Fruit fly (Drosophila melanogaster) whole organism, embryonic: ENCODE results near the gene CG44838.
A peak's percentile ranks its signal among the peaks of the same experiment; 100 is the strongest.

Source experiments
- Adf1 ChIP-seq: fragments of 200-800 bp; sonication (Bioruptor generic); IDR thresholded peaks from 2 replicates; pipeline ENCODE4 v1.3.6; 2022; ENCODE audit warnings: missing biosample characterization, missing genetic modification characterization
- Atf3 ChIP-seq: fragments of 200-800 bp; sonication (Bioruptor generic); optimal IDR thresholded peaks from 3 replicates; lab custom pipeline; 2016; ENCODE audit warnings: missing biosample characterization, missing genetic modification characterization
- B-H1 ChIP-seq: fragments of 200-800 bp; sonication (Bioruptor generic); IDR thresholded peaks from 3 replicates; pipeline ENCODE4 v1.3.6; 2022; ENCODE audit warnings: missing biosample characterization, missing genetic modification characterization
- CG10267 ChIP-seq: fragments of 200-800 bp; sonication (Bioruptor generic); optimal IDR thresholded peaks from 2 replicates; lab custom pipeline; 2018; ENCODE audit warnings: missing biosample characterization, mild to moderate bottlenecking, missing genetic modification characterization, moderate library complexity
- CG10462 ChIP-seq: fragments of 200-800 bp; sonication (Bioruptor generic); optimal IDR thresholded peaks from 2 replicates; lab custom pipeline; 2016; ENCODE audit warnings: missing biosample characterization, missing genetic modification characterization
- CG11093 ChIP-seq: fragments of 200-800 bp; sonication (Bioruptor generic); IDR thresholded peaks from 3 replicates; pipeline ENCODE4 v1.3.6; 2022; ENCODE audit warnings: missing biosample characterization, missing genetic modification characterization
- CG11247 ChIP-seq: fragments of 200-800 bp; sonication (Bioruptor generic); IDR thresholded peaks from 2 replicates; pipeline ENCODE4 v1.3.6; 2022; ENCODE audit warnings: missing biosample characterization, missing genetic modification characterization
- CG11504 ChIP-seq: fragments of 200-800 bp; sonication (Bioruptor generic); optimal IDR thresholded peaks from 3 replicates; lab custom pipeline; 2019; ENCODE audit warnings: missing biosample characterization, mild to moderate bottlenecking, missing genetic modification characterization, moderate library complexity
- CG11695 ChIP-seq: fragments of 200-800 bp; sonication (Bioruptor generic); IDR thresholded peaks from 3 replicates; pipeline ENCODE4 v1.3.6; 2022; ENCODE audit warnings: missing biosample characterization, missing genetic modification characterization
- CG1233 ChIP-seq: fragments of 200-800 bp; sonication (Bioruptor generic); optimal IDR thresholded peaks from 4 replicates; lab custom pipeline; 2018; ENCODE audit warnings: missing biosample characterization, mild to moderate bottlenecking, missing genetic modification characterization
- CG12942 ChIP-seq: fragments of 200-800 bp; sonication (Bioruptor generic); optimal IDR thresholded peaks from 3 replicates; lab custom pipeline; 2016; ENCODE audit warnings: missing biosample characterization, missing genetic modification characterization
- CG14667 ChIP-seq: fragments of 200-800 bp; sonication (Bioruptor generic); IDR thresholded peaks from 2 replicates; pipeline ENCODE4 v1.3.6; 2022; ENCODE audit warnings: missing biosample characterization, missing genetic modification characterization
- CG14965 ChIP-seq: fragments of 200-800 bp; sonication (Bioruptor generic); optimal IDR thresholded peaks from 2 replicates; lab custom pipeline; 2016; ENCODE audit warnings: missing biosample characterization, missing genetic modification characterization, borderline replicate concordance
- CG2202 ChIP-seq: fragments of 200-800 bp; sonication (Bioruptor generic); optimal IDR thresholded peaks from 2 replicates; lab custom pipeline; 2018; ENCODE audit warnings: missing biosample characterization, mild to moderate bottlenecking, missing genetic modification characterization
- CG34422 ChIP-seq: fragments of 200-800 bp; sonication (Bioruptor generic); IDR thresholded peaks from 3 replicates; pipeline ENCODE4 v1.3.6; 2022; ENCODE audit warnings: missing biosample characterization, missing genetic modification characterization
- CG3995 ChIP-seq: fragments of 200-800 bp; sonication (Bioruptor generic); optimal IDR thresholded peaks from 3 replicates; lab custom pipeline; 2016; ENCODE audit warnings: missing biosample characterization, missing genetic modification characterization
- CG4282 ChIP-seq: fragments of 200-800 bp; sonication (Bioruptor generic); optimal IDR thresholded peaks from 2 replicates; lab custom pipeline; 2016; ENCODE audit warnings: missing biosample characterization, missing genetic modification characterization
- CG4820 ChIP-seq: fragments of 200-800 bp; sonication (Bioruptor generic); optimal IDR thresholded peaks from 3 replicates; lab custom pipeline; 2016; ENCODE audit warnings: missing biosample characterization, missing genetic modification characterization
- CG6272 ChIP-seq: fragments of 200-800 bp; sonication (Bioruptor generic); IDR thresholded peaks from 2 replicates; pipeline ENCODE4 v1.3.6; 2022; ENCODE audit warnings: missing biosample characterization, missing genetic modification characterization
- CG6791 ChIP-seq: fragments of 200-800 bp; sonication (Bioruptor generic); IDR thresholded peaks from 3 replicates; pipeline ENCODE4 v1.3.6; 2022; ENCODE audit warnings: missing biosample characterization, missing genetic modification characterization; ENCODE audit not compliant: partially characterized antibody
- CG8089 ChIP-seq: fragments of 200-800 bp; sonication (Bioruptor generic); optimal IDR thresholded peaks from 3 replicates; lab custom pipeline; 2016; ENCODE audit warnings: missing biosample characterization, missing genetic modification characterization
- CG8924 ChIP-seq: fragments of 200-800 bp; optimal IDR thresholded peaks from 3 replicates; lab custom pipeline; 2019; ENCODE audit warnings: missing biosample characterization, mild to moderate bottlenecking, missing genetic modification characterization, moderate library complexity
- CG9609 ChIP-seq: fragments of 200-800 bp; sonication (Bioruptor generic); optimal IDR thresholded peaks from 3 replicates; lab custom pipeline; 2016; ENCODE audit warnings: missing biosample characterization, missing genetic modification characterization
- CG9727 ChIP-seq: fragments of 200-800 bp; sonication (Bioruptor generic); optimal IDR thresholded peaks from 3 replicates; lab custom pipeline; 2017; ENCODE audit warnings: missing biosample characterization, mild to moderate bottlenecking, missing genetic modification characterization
- Camta ChIP-seq: fragments of 200-800 bp; sonication (Bioruptor generic); optimal IDR thresholded peaks from 2 replicates; lab custom pipeline; 2016; ENCODE audit warnings: missing biosample characterization, missing genetic modification characterization
- D19A ChIP-seq: fragments of 200-800 bp; optimal IDR thresholded peaks from 3 replicates; lab custom pipeline; 2019; ENCODE audit warnings: missing biosample characterization, mild to moderate bottlenecking, missing genetic modification characterization, moderate library complexity
- Elba2 ChIP-seq: fragments of 200-800 bp; sonication (Bioruptor generic); optimal IDR thresholded peaks from 3 replicates; lab custom pipeline; 2016; ENCODE audit warnings: missing biosample characterization, missing genetic modification characterization
- HLH3B ChIP-seq: fragments of 200-800 bp; sonication (Bioruptor generic); IDR thresholded peaks from 2 replicates; pipeline ENCODE4 v1.3.6; 2022; ENCODE audit warnings: missing biosample characterization, missing genetic modification characterization
- HLH4C ChIP-seq: fragments of 200-800 bp; sonication (Bioruptor generic); IDR thresholded peaks from 3 replicates; pipeline ENCODE4 v1.3.6; 2022; ENCODE audit warnings: missing biosample characterization, missing genetic modification characterization; ENCODE audit not compliant: partially characterized antibody
- Lpt ChIP-seq: fragments of >200 bp; optimal IDR thresholded peaks from 2 replicates; lab custom pipeline; 2018; ENCODE audit warnings: missing biosample characterization, missing genetic modification characterization
- Optix ChIP-seq: fragments of 200-800 bp; sonication (Bioruptor generic); IDR thresholded peaks from 3 replicates; pipeline ENCODE4 v1.3.6; 2022; ENCODE audit warnings: missing biosample characterization, missing genetic modification characterization
- Pdp1 ChIP-seq, 2 experiments: fragments of 200-800 bp; sonication (Bioruptor generic); optimal IDR thresholded peaks; 3 replicates each; lab custom pipeline; 2016; ENCODE audit warnings: missing biosample characterization in 2 of 2, missing genetic modification characterization in 2 of 2, mild to moderate bottlenecking in 1 of 2, moderate library complexity in 1 of 2
- Ptx1 ChIP-seq: fragments of 200-800 bp; sonication (Bioruptor generic); IDR thresholded peaks from 2 replicates; pipeline ENCODE4 v1.3.6; 2022; ENCODE audit warnings: missing biosample characterization, missing genetic modification characterization
- Scr ChIP-seq: fragments of 200-800 bp; sonication (Bioruptor generic); IDR thresholded peaks from 2 replicates; pipeline ENCODE4 v1.3.6; 2022; ENCODE audit warnings: missing biosample characterization, missing genetic modification characterization; ENCODE audit not compliant: partially characterized antibody
- Sin3A ChIP-seq: fragments of >200 bp; optimal IDR thresholded peaks from 2 replicates; lab custom pipeline; 2018
- Six4 ChIP-seq: fragments of 200-800 bp; sonication (Bioruptor generic); optimal IDR thresholded peaks from 2 replicates; lab custom pipeline; 2016; ENCODE audit warnings: missing biosample characterization, missing genetic modification characterization
- ap ChIP-seq: fragments of 200-800 bp; sonication (Bioruptor generic); IDR thresholded peaks from 2 replicates; pipeline ENCODE4 v1.3.6; 2022; ENCODE audit warnings: missing biosample characterization, missing genetic modification characterization
- bcd ChIP-seq: fragments of 200-800 bp; sonication (Bioruptor generic); optimal IDR thresholded peaks from 2 replicates; lab custom pipeline; 2017; ENCODE audit warnings: missing biosample characterization, mild to moderate bottlenecking, missing genetic modification characterization
- chn ChIP-seq: fragments of 200-800 bp; sonication (Bioruptor generic); optimal IDR thresholded peaks from 2 replicates; lab custom pipeline; 2016; ENCODE audit warnings: missing biosample characterization, missing genetic modification characterization
- danr ChIP-seq: fragments of 200-800 bp; sonication (Bioruptor generic); IDR thresholded peaks from 2 replicates; pipeline ENCODE4 v1.3.6; 2022; ENCODE audit warnings: missing biosample characterization, missing genetic modification characterization
- eve ChIP-seq, 2 experiments: fragments of >200 bp; optimal IDR thresholded peaks; 2 replicates each; lab custom pipeline; 2017; ENCODE audit warnings: missing biosample characterization in 2 of 2, missing genetic modification characterization in 2 of 2
- gem ChIP-seq: fragments of 200-800 bp; sonication (Bioruptor generic); optimal IDR thresholded peaks from 2 replicates; lab custom pipeline; 2019; ENCODE audit warnings: missing biosample characterization, mild to moderate bottlenecking, missing genetic modification characterization, moderate library complexity
- grn ChIP-seq: fragments of 200-800 bp; sonication (Bioruptor generic); optimal IDR thresholded peaks from 3 replicates; lab custom pipeline; 2017; ENCODE audit warnings: missing biosample characterization, missing genetic modification characterization
- jing ChIP-seq: fragments of 200-800 bp; sonication (Bioruptor generic); optimal IDR thresholded peaks from 2 replicates; lab custom pipeline; 2018; ENCODE audit warnings: missing biosample characterization, mild to moderate bottlenecking, missing genetic modification characterization
- psq ChIP-seq: fragments of 200-800 bp; sonication (Bioruptor generic); optimal IDR thresholded peaks from 2 replicates; lab custom pipeline; 2017; ENCODE audit warnings: missing biosample characterization, missing genetic modification characterization
- schlank ChIP-seq: fragments of 200-800 bp; sonication (Bioruptor generic); optimal IDR thresholded peaks from 2 replicates; lab custom pipeline; 2018; ENCODE audit warnings: missing biosample characterization, mild to moderate bottlenecking, missing genetic modification characterization
- scrt ChIP-seq: fragments of 200-800 bp; sonication (Bioruptor generic); optimal IDR thresholded peaks from 2 replicates; lab custom pipeline; 2018; ENCODE audit warnings: missing biosample characterization, mild to moderate bottlenecking, missing genetic modification characterization, moderate library complexity
- seq ChIP-seq: fragments of 200-800 bp; sonication (Bioruptor generic); IDR thresholded peaks from 2 replicates; pipeline ENCODE4 v1.3.6; 2022; ENCODE audit warnings: missing biosample characterization, missing genetic modification characterization
- sim ChIP-seq: fragments of 200-800 bp; sonication (Bioruptor generic); IDR thresholded peaks from 2 replicates; pipeline ENCODE4 v1.3.6; 2022; ENCODE audit warnings: missing biosample characterization, missing genetic modification characterization
- tio ChIP-seq: fragments of 200-800 bp; sonication (Bioruptor generic); optimal IDR thresholded peaks from 2 replicates; lab custom pipeline; 2017; ENCODE audit warnings: missing biosample characterization, missing genetic modification characterization, inconsistent platforms
- vnd ChIP-seq: fragments of 200-800 bp; sonication (Bioruptor generic); IDR thresholded peaks from 3 replicates; pipeline ENCODE4 v1.3.6; 2022; ENCODE audit warnings: missing biosample characterization, missing genetic modification characterization; ENCODE audit not compliant: partially characterized antibody

The CG44838 gene

dm6 chr3L:9462247-9462769, 1.5 kb downstream of the CG44838 start (continued):
- TF ChIP-seq Optix, result no peak
- TF ChIP-seq CG11504 (tag; lab: Kevin White, UChicago), result peak; percentile 92
- TF ChIP-seq CG11695, result peak; percentile 84
- no peak for TF ChIP-seq danr (GFP tag; lab: Robert Waterston, UW)
- peak; percentile 92 for TF ChIP-seq D19A
- peak; percentile 100 for TF ChIP-seq CG4820 (GFP tag; lab: Kevin White, UChicago)
- 0 out of 2 replicates have a peak, but pooled peaks have one; percentile 22 for TF ChIP-seq CG14667
- TF ChIP-seq Elba2 (GFP tag; lab: Kevin White, UChicago), result no peak
- TF ChIP-seq ap (GFP tag; lab: Robert Waterston, UW), result peak; percentile 40; the same call in 1 of the 2 replicates
- peak; percentile 90 for TF ChIP-seq scrt
- peak; percentile 42 for TF ChIP-seq CG9609 (GFP tag; lab: Kevin White, UChicago)
- TF ChIP-seq vnd (GFP tag; lab: Robert Waterston, UW), result no peak
- TF ChIP-seq tio (GFP tag; lab: Kevin White, UChicago), result peak; percentile 72
- peak; percentile 88 for TF ChIP-seq CG2202 (tag; lab: Kevin White, UChicago)
- TF ChIP-seq CG12942 (GFP tag; lab: Kevin White, UChicago), result peak; percentile 71
- no peak for TF ChIP-seq CG11247 (GFP tag; lab: Robert Waterston, UW)
- TF ChIP-seq grn (GFP tag; lab: Kevin White, UChicago), result no peak
- no peak for TF ChIP-seq HLH4C (GFP tag; lab: Robert Waterston, UW)
- peak; percentile 73 for TF ChIP-seq HLH3B (GFP tag; lab: Robert Waterston, UW)
- TF ChIP-seq bcd, result peak; percentile 83
- peak; percentile 44 for TF ChIP-seq psq (GFP tag; lab: Kevin White, UChicago)
- TF ChIP-seq jing (GFP tag; lab: Kevin White, UChicago), result peak; percentile 24
- peak; percentile 97 for TF ChIP-seq gem (tag; lab: Kevin White, UChicago)
- peak; percentile 83 for TF ChIP-seq Adf1 (GFP tag; lab: Robert Waterston, UW)
- TF ChIP-seq Pdp1 (GFP tag; optimal IDR thresholded peaks at IDR 0.05; lab: Kevin White, UChicago), result peak; percentile 74 to 98
- TF ChIP-seq CG4282 (GFP tag; lab: Kevin White, UChicago), result no peak
- peak; percentile 92 for TF ChIP-seq CG10267 (tag; lab: Kevin White, UChicago)
- peak; percentile 82 for TF ChIP-seq seq (GFP tag; lab: Robert Waterston, UW)
- TF ChIP-seq B-H1, result peak; percentile 75
- peak; percentile 29 for TF ChIP-seq CG8089 (GFP tag; lab: Kevin White, UChicago)
- peak; percentile 77 for TF ChIP-seq CG1233 (GFP tag; lab: Kevin White, UChicago)
- TF ChIP-seq CG10462 (GFP tag; lab: Kevin White, UChicago), result peak; percentile 64
- TF ChIP-seq eve (GFP tag; optimal IDR thresholded peaks at IDR 0.05; lab: Kevin White, UChicago), result no peak
- TF ChIP-seq Lpt, result no peak
- 0 out of 3 replicates have a peak, but pooled peaks have one; percentile 26 for TF ChIP-seq CG11093 (GFP tag; lab: Robert Waterston, UW)
- TF ChIP-seq CG6791 (GFP tag; lab: Robert Waterston, UW), result peak; percentile 38; the same call in 1 of the 3 replicates
- TF ChIP-seq chn (GFP tag; lab: Kevin White, UChicago), result peak; percentile 69
- TF ChIP-seq Scr (GFP tag; lab: Robert Waterston, UW), result peak; percentile 14
- TF ChIP-seq CG8924 (tag; lab: Kevin White, UChicago), result peak; percentile 96
- TF ChIP-seq Atf3 (GFP tag; lab: Kevin White, UChicago), result peak; percentile 19
- TF ChIP-seq Sin3A, result no peak
- TF ChIP-seq CG6272 (GFP tag; lab: Robert Waterston, UW), result no peak
- peak; percentile 47 for TF ChIP-seq CG14965 (GFP tag; lab: Kevin White, UChicago)
- 0 out of 2 replicates have a peak, but pooled peaks have one; percentile 34 for TF ChIP-seq sim (GFP tag; lab: Robert Waterston, UW)
- TF ChIP-seq CG9727 (GFP tag; lab: Kevin White, UChicago), result peak; percentile 92
- peak; percentile 75 for TF ChIP-seq Camta (GFP tag; lab: Kevin White, UChicago)
- TF ChIP-seq CG34422 (GFP tag; lab: Robert Waterston, UW), result no peak; the same call in 1 of the 3 replicates
- TF ChIP-seq CG3995 (GFP tag; lab: Kevin White, UChicago), result peak; percentile 48
- peak; percentile 72 for TF ChIP-seq schlank (tag; lab: Kevin White, UChicago)
- TF ChIP-seq Ptx1, result peak; percentile 69
- TF ChIP-seq Six4 (GFP tag; lab: Kevin White, UChicago), result peak; percentile 86
